Fruit fly (Drosophila melanogaster) whole organism, embryonic: Measurements from ENCODE around the gene simj.

Experiments
- Adf1 ChIP-seq: fragments of 200-800 bp; sonication (Bioruptor generic); IDR thresholded peaks from 2 replicates; pipeline ENCODE4 v1.3.6; 2022; ENCODE audit warnings: missing biosample characterization, missing genetic modification characterization
- Aef1 ChIP-seq: fragments of 200-800 bp; sonication (Bioruptor generic); IDR thresholded peaks from 3 replicates; pipeline ENCODE4 v1.3.6; 2022; ENCODE audit warnings: missing biosample characterization, missing genetic modification characterization
- BEAF-32 ChIP-seq: fragments of 200-800 bp; sonication (Bioruptor generic); optimal IDR thresholded peaks from 3 replicates; lab custom pipeline; 2017; ENCODE audit warnings: missing biosample characterization, missing genetic modification characterization, mild to moderate bottlenecking, moderate library complexity, missing genetic modification reagents
- CG10959 ChIP-seq: fragments of 200-800 bp; sonication (Bioruptor generic); IDR thresholded peaks from 2 replicates; pipeline ENCODE4 v1.3.6; 2022; ENCODE audit warnings: missing biosample characterization, missing genetic modification characterization
- CG12659 ChIP-seq: fragments of 200-800 bp; sonication (Bioruptor generic); optimal IDR thresholded peaks from 3 replicates; lab custom pipeline; 2017; ENCODE audit warnings: mild to moderate bottlenecking, missing biosample characterization, missing genetic modification reagents, missing genetic modification characterization
- CG12769 ChIP-seq: fragments of 200-800 bp; sonication (Bioruptor generic); optimal IDR thresholded peaks from 2 replicates; lab custom pipeline; 2019; ENCODE audit warnings: missing biosample characterization, mild to moderate bottlenecking, missing genetic modification characterization, moderate library complexity
- CG15514 ChIP-seq: fragments of 200-800 bp; sonication (Bioruptor generic); optimal IDR thresholded peaks from 3 replicates; lab custom pipeline; 2017; ENCODE audit warnings: missing biosample characterization, missing genetic modification characterization, mild to moderate bottlenecking, moderate library complexity, missing genetic modification reagents
- CG1603 ChIP-seq: fragments of 200-800 bp; sonication (Bioruptor generic); optimal IDR thresholded peaks from 2 replicates; lab custom pipeline; 2019; ENCODE audit warnings: missing biosample characterization, mild to moderate bottlenecking, missing genetic modification characterization, moderate library complexity
- CG17385 ChIP-seq: fragments of 200-800 bp; sonication (Bioruptor generic); optimal IDR thresholded peaks from 3 replicates; lab custom pipeline; 2018; ENCODE audit warnings: missing biosample characterization, mild to moderate bottlenecking, missing genetic modification characterization
- CG17912 ChIP-seq: fragments of 200-800 bp; sonication (Bioruptor generic); optimal IDR thresholded peaks from 2 replicates; lab custom pipeline; 2018; ENCODE audit warnings: missing biosample characterization, mild to moderate bottlenecking, missing genetic modification characterization
- CG18011 ChIP-seq: fragments of 200-800 bp; sonication (Bioruptor generic); optimal IDR thresholded peaks from 2 replicates; lab custom pipeline; 2017; ENCODE audit warnings: missing biosample characterization, missing genetic modification characterization, mild to moderate bottlenecking, moderate library complexity, missing genotype
- CG18476 ChIP-seq: fragments of 200-800 bp; sonication (Bioruptor generic); optimal IDR thresholded peaks from 2 replicates; lab custom pipeline; 2016; ENCODE audit warnings: missing biosample characterization, mild to moderate bottlenecking, missing genetic modification characterization
- CG2129 ChIP-seq: fragments of 200-800 bp; sonication (Bioruptor generic); IDR thresholded peaks from 2 replicates; pipeline ENCODE4 v1.3.6; 2022; ENCODE audit warnings: missing biosample characterization, missing genetic modification characterization; ENCODE audit not compliant: partially characterized antibody
- CG2199 ChIP-seq: fragments of 200-800 bp; sonication (Bioruptor generic); IDR thresholded peaks from 3 replicates; pipeline ENCODE4 v1.3.6; 2022; ENCODE audit warnings: missing biosample characterization, missing genetic modification characterization
- CG2678 ChIP-seq: fragments of 200-800 bp; sonication (Bioruptor generic); optimal IDR thresholded peaks from 3 replicates; lab custom pipeline; 2019; ENCODE audit warnings: missing biosample characterization, mild to moderate bottlenecking, missing genetic modification characterization, moderate library complexity
- CG32532 ChIP-seq: fragments of 200-800 bp; sonication (Bioruptor generic); IDR thresholded peaks from 2 replicates; pipeline ENCODE4 v1.3.6; 2022; ENCODE audit warnings: missing biosample characterization, missing genetic modification characterization
- CG33213 ChIP-seq: fragments of 200-800 bp; sonication (Bioruptor generic); optimal IDR thresholded peaks from 3 replicates; lab custom pipeline; 2016; ENCODE audit warnings: missing biosample characterization, missing genetic modification characterization
- CG33557 ChIP-seq: fragments of 200-800 bp; sonication (Bioruptor generic); optimal IDR thresholded peaks from 2 replicates; lab custom pipeline; 2019; ENCODE audit warnings: missing biosample characterization, mild to moderate bottlenecking, missing genetic modification characterization, moderate library complexity
- CG4360 ChIP-seq: fragments of 200-800 bp; sonication (Bioruptor generic); IDR thresholded peaks from 2 replicates; pipeline ENCODE4 v1.3.6; 2022; ENCODE audit warnings: missing biosample characterization, missing genetic modification characterization
- CG4730 ChIP-seq: fragments of 200-800 bp; sonication (Bioruptor generic); IDR thresholded peaks from 2 replicates; pipeline ENCODE4 v1.3.6; 2022; ENCODE audit warnings: missing biosample characterization, missing genetic modification characterization
- CG6813 ChIP-seq: fragments of 200-800 bp; sonication (Bioruptor generic); optimal IDR thresholded peaks from 2 replicates; lab custom pipeline; 2017; ENCODE audit warnings: missing biosample characterization, missing genetic modification characterization, mild to moderate bottlenecking, moderate library complexity, missing genetic modification reagents
- CG8290 ChIP-seq, 3 experiments: fragments of 200-800 bp; sonication (Bioruptor generic); optimal IDR thresholded peaks; 2 replicates each; lab custom pipeline; 2016 to 2019; ENCODE audit warnings: missing biosample characterization in 3 of 3, missing genetic modification characterization in 3 of 3, mild to moderate bottlenecking in 2 of 3, moderate library complexity in 1 of 3
- CG8924 ChIP-seq: fragments of 200-800 bp; optimal IDR thresholded peaks from 3 replicates; lab custom pipeline; 2019; ENCODE audit warnings: missing biosample characterization, mild to moderate bottlenecking, missing genetic modification characterization, moderate library complexity
- Drgx ChIP-seq: fragments of 200-800 bp; sonication (Bioruptor generic); IDR thresholded peaks from 2 replicates; pipeline ENCODE4 v1.3.6; 2022; ENCODE audit warnings: missing biosample characterization, missing genetic modification characterization
- HLHmδ ChIP-seq: fragments of 200-800 bp; sonication (Bioruptor generic); optimal IDR thresholded peaks from 2 replicates; lab custom pipeline; 2018; ENCODE audit warnings: missing biosample characterization, mild to moderate bottlenecking, missing genetic modification characterization, moderate library complexity
- Kr ChIP-seq: fragments of 200-800 bp; sonication (Bioruptor generic); optimal IDR thresholded peaks from 2 replicates; lab custom pipeline; 2017; ENCODE audit warnings: missing biosample characterization, mild to moderate bottlenecking, missing genetic modification characterization
- Med ChIP-seq: fragments of 200-800 bp; sonication (Bioruptor generic); peaks from one replicate; lab custom pipeline; 2016; ENCODE audit warnings: missing biosample characterization, missing genetic modification characterization, mild to moderate bottlenecking, inconsistent platforms, moderate library complexity
- Mes4 ChIP-seq: fragments of 200-800 bp; sonication (Bioruptor generic); optimal IDR thresholded peaks from 2 replicates; lab custom pipeline; 2016; ENCODE audit warnings: missing biosample characterization, missing genetic modification characterization
- Opbp ChIP-seq: fragments of 200-800 bp; sonication (Bioruptor generic); IDR thresholded peaks from 3 replicates; pipeline ENCODE4 v1.3.6; 2022; ENCODE audit warnings: missing biosample characterization, missing genetic modification characterization; ENCODE audit not compliant: partially characterized antibody
- Scr ChIP-seq: fragments of 200-800 bp; sonication (Bioruptor generic); IDR thresholded peaks from 2 replicates; pipeline ENCODE4 v1.3.6; 2022; ENCODE audit warnings: missing biosample characterization, missing genetic modification characterization; ENCODE audit not compliant: partially characterized antibody
- Sry-δ ChIP-seq: fragments of 200-800 bp; sonication (Bioruptor generic); optimal IDR thresholded peaks from 2 replicates; lab custom pipeline; 2016; ENCODE audit warnings: missing biosample characterization, missing genetic modification characterization
- abd-A ChIP-seq: fragments of 200-800 bp; sonication (Bioruptor generic); optimal IDR thresholded peaks from 3 replicates; lab custom pipeline; 2019; ENCODE audit warnings: missing biosample characterization, mild to moderate bottlenecking, missing genetic modification characterization, moderate library complexity
- ap ChIP-seq: fragments of 200-800 bp; sonication (Bioruptor generic); IDR thresholded peaks from 2 replicates; pipeline ENCODE4 v1.3.6; 2022; ENCODE audit warnings: missing biosample characterization, missing genetic modification characterization
- caup ChIP-seq: fragments of 200-800 bp; sonication (Bioruptor generic); optimal IDR thresholded peaks from 3 replicates; lab custom pipeline; 2017; ENCODE audit warnings: missing biosample characterization, mild to moderate bottlenecking, missing genetic modification characterization, moderate library complexity; ENCODE audit not compliant: severe bottlenecking
- crol ChIP-seq: fragments of 200-800 bp; sonication (Bioruptor generic); IDR thresholded peaks from 2 replicates; pipeline ENCODE4 v1.3.6; 2022; ENCODE audit warnings: missing biosample characterization, missing genetic modification characterization
- dan ChIP-seq: fragments of 200-800 bp; sonication (Bioruptor generic); IDR thresholded peaks from 2 replicates; pipeline ENCODE4 v1.3.6; 2022; ENCODE audit warnings: missing biosample characterization, missing genetic modification characterization
- en ChIP-seq: fragments of 200-800 bp; sonication (Bioruptor generic); optimal IDR thresholded peaks from 2 replicates; lab custom pipeline; 2016; ENCODE audit warnings: missing biosample characterization, missing genetic modification characterization
- gcm ChIP-seq: fragments of 200-800 bp; sonication (Bioruptor generic); optimal IDR thresholded peaks from 2 replicates; lab custom pipeline; 2019; ENCODE audit warnings: missing biosample characterization, mild to moderate bottlenecking, missing genetic modification characterization, moderate library complexity
- grau ChIP-seq: fragments of 200-800 bp; optimal IDR thresholded peaks from 3 replicates; lab custom pipeline; 2019; ENCODE audit warnings: missing biosample characterization, mild to moderate bottlenecking, missing genetic modification characterization, moderate library complexity
- nom ChIP-seq: fragments of 200-800 bp; sonication (Bioruptor generic); optimal IDR thresholded peaks from 2 replicates; lab custom pipeline; 2017; ENCODE audit warnings: missing biosample characterization, missing genetic modification characterization, mild to moderate bottlenecking, moderate library complexity, missing genetic modification reagents
- pros ChIP-seq: fragments of 200-800 bp; sonication (Bioruptor generic); optimal IDR thresholded peaks from 3 replicates; lab custom pipeline; 2019; ENCODE audit warnings: missing biosample characterization, mild to moderate bottlenecking, missing genetic modification characterization, moderate library complexity
- salm ChIP-seq: fragments of 200-800 bp; sonication (Bioruptor generic); optimal IDR thresholded peaks from 2 replicates; lab custom pipeline; 2018; ENCODE audit warnings: missing biosample characterization, mild to moderate bottlenecking, missing genetic modification characterization
- sd ChIP-seq: fragments of 200-800 bp; sonication (Bioruptor generic); optimal IDR thresholded peaks from 3 replicates; lab custom pipeline; 2018; ENCODE audit warnings: missing biosample characterization, mild to moderate bottlenecking, missing genetic modification characterization, moderate library complexity
- sens ChIP-seq: fragments of 200-800 bp; sonication (Bioruptor generic); peaks from one replicate; lab custom pipeline; 2016; ENCODE audit warnings: missing biosample characterization, missing genetic modification characterization
- ttk ChIP-seq: fragments of 200-800 bp; sonication (Bioruptor generic); IDR thresholded peaks from 2 replicates; pipeline ENCODE4 v2.1.2; 2022; ENCODE audit warnings: missing biosample characterization, missing genetic modification characterization

Gene simj

DNA sequence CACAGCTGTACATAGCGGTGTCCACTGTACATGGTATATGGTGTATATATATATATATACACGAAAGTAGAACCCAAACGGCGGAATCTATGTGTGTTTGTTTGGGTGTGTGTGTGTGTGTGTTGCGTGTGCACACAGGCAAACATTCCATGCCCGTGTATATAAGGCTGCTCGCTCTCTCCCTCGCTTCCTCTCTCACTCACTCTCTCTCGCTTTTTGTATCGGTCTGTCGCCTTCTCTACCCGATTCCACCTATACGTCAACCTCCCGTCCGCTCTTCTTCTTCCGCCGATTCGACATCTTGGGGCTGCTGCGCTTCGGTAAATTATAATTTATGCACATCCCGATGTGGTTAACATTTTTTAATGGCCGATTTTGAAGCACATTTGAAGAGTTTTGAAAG lies 9.6 kb downstream of the simj start (continued):
- TF ChIP-seq ttk: no peak
- no peak for TF ChIP-seq en (GFP tag; lab: Kevin White, UChicago)
- peak; percentile 13 for TF ChIP-seq CG33557 (GFP tag; lab: Kevin White, UChicago)
- no peak for TF ChIP-seq CG4730
- 0 out of 2 replicates have a peak, but pooled peaks have one; percentile 41 for TF ChIP-seq CG4360
- TF ChIP-seq CG2678 (tag; lab: Kevin White, UChicago): no peak
- TF ChIP-seq Opbp (GFP tag; lab: Robert Waterston, UW): 0 out of 3 replicates have a peak, but pooled peaks have one; percentile 54
- TF ChIP-seq CG6813: peak; percentile 12
- no peak for TF ChIP-seq CG17912 (GFP tag; lab: Kevin White, UChicago)
- TF ChIP-seq CG17385: peak; percentile 88
- TF ChIP-seq CG8924 (tag; lab: Kevin White, UChicago): peak; percentile 39
- TF ChIP-seq CG18476 (GFP tag; lab: Kevin White, UChicago): no peak
- TF ChIP-seq Med (GFP tag; lab: Kevin White, UChicago): peak; percentile 39
- peak; percentile 21; the same call in 1 of the 2 replicates for TF ChIP-seq Adf1 (GFP tag; lab: Robert Waterston, UW)
- peak; percentile 27 for TF ChIP-seq salm (tag; lab: Kevin White, UChicago)
- no peak for TF ChIP-seq CG2129 (GFP tag; lab: Robert Waterston, UW)
- TF ChIP-seq sens (GFP tag; lab: Kevin White, UChicago): peak; percentile 89
- TF ChIP-seq pros (GFP tag; lab: Kevin White, UChicago): peak; percentile 16
- TF ChIP-seq BEAF-32 (GFP tag; lab: Kevin White, UChicago): no peak
- TF ChIP-seq dan: no peak
- TF ChIP-seq Aef1: no peak
- TF ChIP-seq CG18011 (GFP tag; lab: Kevin White, UChicago): no peak
- TF ChIP-seq crol (GFP tag; lab: Robert Waterston, UW): peak; percentile 70
- no peak for TF ChIP-seq Kr
- no peak for TF ChIP-seq CG10959 (GFP tag; lab: Robert Waterston, UW)
- peak; percentile 52 for TF ChIP-seq abd-A (tag; lab: Kevin White, UChicago)
- no peak for TF ChIP-seq CG15514 (GFP tag; lab: Kevin White, UChicago)
- TF ChIP-seq HLHmδ (GFP tag; lab: Kevin White, UChicago): peak; percentile 24
- peak; percentile 42; the same call in 1 of the 3 replicates for TF ChIP-seq CG2199
- TF ChIP-seq Mes4: no peak
- TF ChIP-seq gcm: no peak
- TF ChIP-seq nom (GFP tag; lab: Kevin White, UChicago): peak; percentile 21
- 0 out of 2 replicates have a peak, but pooled peaks have one; percentile 13 for TF ChIP-seq Scr (GFP tag; lab: Robert Waterston, UW)
- TF ChIP-seq grau (tag; lab: Kevin White, UChicago): peak; percentile 47
- no peak for TF ChIP-seq ap (GFP tag; lab: Robert Waterston, UW)
- no peak for TF ChIP-seq CG8290 (GFP tag; optimal IDR thresholded peaks at IDR 0.05; lab: Kevin White, UChicago)
- peak in 1 of 2 experiments; percentile 33 for TF ChIP-seq CG8290 (tag; optimal IDR thresholded peaks at IDR 0.05; lab: Kevin White, UChicago)
- TF ChIP-seq CG1603: no peak
- no peak for TF ChIP-seq caup (GFP tag; lab: Kevin White, UChicago)
- TF ChIP-seq sd (tag; lab: Kevin White, UChicago): peak; percentile 80
- TF ChIP-seq Sry-δ (GFP tag; lab: Kevin White, UChicago): no peak
- 0 out of 2 replicates have a peak, but pooled peaks have one; percentile 12 for TF ChIP-seq Drgx (GFP tag; lab: Robert Waterston, UW)
- no peak for TF ChIP-seq CG12659 (GFP tag; lab: Kevin White, UChicago)
- TF ChIP-seq CG12769 (tag; lab: Kevin White, UChicago): peak; percentile 58
- TF ChIP-seq CG32532: peak; percentile 48; the same call in 1 of the 2 replicates
- no peak for TF ChIP-seq CG33213
